Worm (Caenorhabditis elegans): ENCODE results near the gene unc-9.

DNA sequence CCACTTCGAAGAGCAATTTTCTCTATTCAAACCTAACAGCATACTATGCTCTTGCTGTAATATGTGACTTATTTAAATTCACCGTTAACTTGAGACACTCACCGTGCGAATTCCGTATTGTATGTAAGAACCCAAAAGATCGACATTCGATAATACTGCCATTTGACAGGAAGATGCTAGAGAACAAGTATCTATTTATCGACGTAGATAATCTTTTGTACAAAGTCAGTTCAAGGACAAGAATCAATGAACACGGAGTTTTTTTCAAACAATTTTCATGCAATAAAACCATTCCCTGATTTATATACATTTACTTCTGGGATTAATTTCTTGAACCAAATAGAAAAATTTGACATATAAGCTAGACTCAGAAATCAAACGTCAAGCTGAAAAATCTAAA, 46.7 kb downstream of the unc-9 start, which contains the start of gene K08H2.7:
- TF ChIP-seq ceh-28 (tag; optimal IDR thresholded peaks at IDR 0.05) (no peak), nhr-237 (tag; optimal IDR thresholded peaks at IDR 0.05) (no peak), daf-8 (GFP tag; IDR thresholded peaks at IDR 0.05) (no peak), lsy-2 (tag; optimal IDR thresholded peaks at IDR 0.05) (no peak), mdl-1 (tag; optimal IDR thresholded peaks at IDR 0.05) (no peak), F26F4.8 (GFP tag; conservative IDR thresholded peaks at IDR 0.05) (no peak)

All from whole organism, L4 larva.